Fruit fly (Drosophila melanogaster) whole organism, adult: ENCODE results near the gene Pex2.
A peak's percentile ranks its signal among the peaks of the same experiment; 100 is the strongest.

Experiments
- CG11617 ChIP-seq: fragments of 200-800 bp; sonication (Bioruptor generic); optimal IDR thresholded peaks from 2 replicates; lab custom pipeline; 2017; ENCODE audit warnings: mild to moderate bottlenecking, missing biosample characterization, missing genetic modification reagents, missing genetic modification characterization
- CG1620 ChIP-seq: fragments of 200-800 bp; sonication (Bioruptor generic); optimal IDR thresholded peaks from 2 replicates; lab custom pipeline; 2016; ENCODE audit warnings: missing biosample characterization, missing genetic modification characterization
- CG33017 ChIP-seq: fragments of 200-800 bp; sonication (Bioruptor generic); optimal IDR thresholded peaks from 2 replicates; lab custom pipeline; 2018; ENCODE audit warnings: missing biosample characterization, mild to moderate bottlenecking, missing genetic modification characterization, moderate library complexity
- Crg-1 ChIP-seq: fragments of 200-800 bp; sonication (Bioruptor generic); optimal IDR thresholded peaks from 2 replicates; lab custom pipeline; 2016; ENCODE audit warnings: missing biosample characterization, missing genetic modification characterization
- bab1 ChIP-seq: fragments of 200-800 bp; sonication (Bioruptor generic); optimal IDR thresholded peaks from 3 replicates; lab custom pipeline; 2019; ENCODE audit warnings: missing biosample characterization, mild to moderate bottlenecking, missing genetic modification characterization, moderate library complexity
- cic ChIP-seq: fragments of 200-800 bp; sonication (Bioruptor generic); optimal IDR thresholded peaks from 2 replicates; lab custom pipeline; 2017; ENCODE audit warnings: missing biosample characterization, mild to moderate bottlenecking, missing genetic modification characterization, moderate library complexity
- cnc ChIP-seq, 2 experiments: fragments of >200 bp; optimal IDR thresholded peaks; 2 replicates each; lab custom pipeline; 2017
- kay ChIP-seq: fragments of 200-800 bp; sonication (Bioruptor generic); peaks from one replicate; lab custom pipeline; 2016; ENCODE audit warnings: missing biosample characterization, missing genetic modification characterization, borderline replicate concordance
- ovo ChIP-seq: fragments of 200-800 bp; sonication (Bioruptor generic); optimal IDR thresholded peaks from 2 replicates; lab custom pipeline; 2016; ENCODE audit warnings: missing biosample characterization, missing genetic modification characterization
- toe ChIP-seq: fragments of 200-800 bp; sonication (Bioruptor generic); optimal IDR thresholded peaks from 2 replicates; lab custom pipeline; 2016; ENCODE audit warnings: missing biosample characterization, missing genetic modification characterization

- TF ChIP-seq bab1 (GFP tag; lab: Kevin White, UChicago) (peak; percentile 0), toe (GFP tag; lab: Kevin White, UChicago) (no peak), cic (GFP tag; lab: Kevin White, UChicago) (no peak), CG1620 (GFP tag; lab: Kevin White, UChicago) (no peak), CG33017 (no peak), ovo (GFP tag; lab: Kevin White, UChicago) (no peak), cnc (optimal IDR thresholded peaks at IDR 0.05; lab: Kevin White, UChicago) (no peak), CG11617 (GFP tag; lab: Kevin White, UChicago) (no peak), Crg-1 (no peak), kay (peak; percentile 96)
Observed at dm6 chr3L:8296941-8297340, 41.9 kb upstream of the Pex2 start, which contains the start of gene Rab19.
